Fruit fly (Drosophila melanogaster) whole organism, embryonic: ENCODE data around the gene CG17097.
A peak's percentile ranks its signal among the peaks of the same experiment; 100 is the strongest.

Experiments used
- Awh ChIP-seq: fragments of 200-800 bp; sonication (Bioruptor generic); IDR thresholded peaks from 2 replicates; pipeline ENCODE4, ENCODE4 v1.3.6; 2022; ENCODE audit warnings: missing biosample characterization, missing genetic modification characterization
- B-H2 ChIP-seq: fragments of 200-800 bp; sonication (Bioruptor generic); optimal IDR thresholded peaks from 2 replicates; lab custom pipeline; 2018; ENCODE audit warnings: missing biosample characterization, mild to moderate bottlenecking, missing genetic modification characterization
- CG11504 ChIP-seq: fragments of 200-800 bp; sonication (Bioruptor generic); optimal IDR thresholded peaks from 3 replicates; lab custom pipeline; 2019; ENCODE audit warnings: missing biosample characterization, mild to moderate bottlenecking, missing genetic modification characterization, moderate library complexity
- CG11560 ChIP-seq: fragments of 200-800 bp; sonication (Bioruptor generic); IDR thresholded peaks from 3 replicates; pipeline ENCODE4 v1.3.6; 2022; ENCODE audit warnings: missing biosample characterization, missing genetic modification characterization
- CG12769 ChIP-seq: fragments of 200-800 bp; sonication (Bioruptor generic); optimal IDR thresholded peaks from 2 replicates; lab custom pipeline; 2019; ENCODE audit warnings: missing biosample characterization, mild to moderate bottlenecking, missing genetic modification characterization, moderate library complexity
- CG13894 ChIP-seq: fragments of 200-800 bp; sonication (Bioruptor generic); optimal IDR thresholded peaks from 3 replicates; lab custom pipeline; 2018; ENCODE audit warnings: missing biosample characterization, mild to moderate bottlenecking, missing genetic modification characterization, moderate library complexity
- CG15514 ChIP-seq: fragments of 200-800 bp; sonication (Bioruptor generic); optimal IDR thresholded peaks from 3 replicates; lab custom pipeline; 2017; ENCODE audit warnings: missing biosample characterization, missing genetic modification characterization, mild to moderate bottlenecking, moderate library complexity, missing genetic modification reagents
- CG18011 ChIP-seq: fragments of 200-800 bp; sonication (Bioruptor generic); optimal IDR thresholded peaks from 2 replicates; lab custom pipeline; 2017; ENCODE audit warnings: missing biosample characterization, missing genetic modification characterization, mild to moderate bottlenecking, moderate library complexity, missing genotype
- CG2120 ChIP-seq: fragments of 200-800 bp; sonication (Bioruptor generic); optimal IDR thresholded peaks from 3 replicates; lab custom pipeline; 2016; ENCODE audit warnings: missing biosample characterization, missing genetic modification characterization
- CG3281 ChIP-seq: fragments of 200-800 bp; sonication (Bioruptor generic); optimal IDR thresholded peaks from 3 replicates; lab custom pipeline; 2017; ENCODE audit warnings: missing biosample characterization, mild to moderate bottlenecking, missing genetic modification characterization
- CG4617 ChIP-seq: fragments of 200-800 bp; sonication (Bioruptor generic); optimal IDR thresholded peaks from 3 replicates; lab custom pipeline; 2016; ENCODE audit warnings: missing biosample characterization, missing genetic modification characterization, borderline replicate concordance
- CG6689 ChIP-seq: fragments of 200-800 bp; sonication (Bioruptor generic); IDR thresholded peaks from 2 replicates; pipeline ENCODE4 v1.3.6; 2022; ENCODE audit warnings: missing biosample characterization, missing genetic modification characterization
- CG7357 ChIP-seq: fragments of 200-800 bp; sonication (Bioruptor generic); IDR thresholded peaks from 3 replicates; pipeline ENCODE4 v1.3.6; 2022; ENCODE audit warnings: missing biosample characterization, missing genetic modification characterization
- CG9437 ChIP-seq: fragments of 200-800 bp; sonication (Bioruptor generic); optimal IDR thresholded peaks from 2 replicates; lab custom pipeline; 2018; ENCODE audit warnings: missing biosample characterization, mild to moderate bottlenecking, missing genetic modification characterization
- CG9932 ChIP-seq: fragments of 200-800 bp; sonication (Bioruptor generic); IDR thresholded peaks from 2 replicates; pipeline ENCODE4 v1.3.6; 2022; ENCODE audit warnings: missing biosample characterization, missing genetic modification characterization
- D19A ChIP-seq: fragments of 200-800 bp; optimal IDR thresholded peaks from 3 replicates; lab custom pipeline; 2019; ENCODE audit warnings: missing biosample characterization, mild to moderate bottlenecking, missing genetic modification characterization, moderate library complexity
- Dbx ChIP-seq: fragments of 200-800 bp; sonication (Bioruptor generic); IDR thresholded peaks from 3 replicates; pipeline ENCODE4 v1.3.6; 2022; ENCODE audit warnings: missing biosample characterization, missing genetic modification characterization
- Hand ChIP-seq: fragments of 200-800 bp; sonication (Bioruptor generic); optimal IDR thresholded peaks from 2 replicates; lab custom pipeline; 2017; ENCODE audit warnings: mild to moderate bottlenecking, missing biosample characterization, missing genetic modification reagents, missing genetic modification characterization
- Sry-β ChIP-seq: fragments of 200-800 bp; sonication (Bioruptor generic); optimal IDR thresholded peaks from 2 replicates; lab custom pipeline; 2018; ENCODE audit warnings: missing biosample characterization, mild to moderate bottlenecking, missing genetic modification characterization, moderate library complexity
- ab ChIP-seq: fragments of 200-800 bp; sonication (Bioruptor generic); optimal IDR thresholded peaks from 2 replicates; lab custom pipeline; 2016; ENCODE audit warnings: missing biosample characterization, missing genetic modification characterization
- abd-A ChIP-seq: fragments of 200-800 bp; sonication (Bioruptor generic); optimal IDR thresholded peaks from 3 replicates; lab custom pipeline; 2019; ENCODE audit warnings: missing biosample characterization, mild to moderate bottlenecking, missing genetic modification characterization, moderate library complexity
- ap ChIP-seq: fragments of 200-800 bp; sonication (Bioruptor generic); IDR thresholded peaks from 2 replicates; pipeline ENCODE4 v1.3.6; 2022; ENCODE audit warnings: missing biosample characterization, missing genetic modification characterization
- gem ChIP-seq: fragments of 200-800 bp; sonication (Bioruptor generic); optimal IDR thresholded peaks from 2 replicates; lab custom pipeline; 2019; ENCODE audit warnings: missing biosample characterization, mild to moderate bottlenecking, missing genetic modification characterization, moderate library complexity
- grau ChIP-seq: fragments of 200-800 bp; optimal IDR thresholded peaks from 3 replicates; lab custom pipeline; 2019; ENCODE audit warnings: missing biosample characterization, mild to moderate bottlenecking, missing genetic modification characterization, moderate library complexity
- her ChIP-seq: fragments of 200-800 bp; sonication (Bioruptor generic); optimal IDR thresholded peaks from 2 replicates; lab custom pipeline; 2016; ENCODE audit warnings: missing biosample characterization, missing genetic modification characterization
- ind ChIP-seq: fragments of 200-800 bp; sonication (Bioruptor generic); optimal IDR thresholded peaks from 3 replicates; lab custom pipeline; 2016; ENCODE audit warnings: missing biosample characterization, missing genetic modification characterization
- kni ChIP-seq: fragments of 200-800 bp; sonication (Bioruptor generic); optimal IDR thresholded peaks from 3 replicates; lab custom pipeline; 2017; ENCODE audit warnings: mild to moderate bottlenecking, missing biosample characterization, missing genetic modification reagents, missing genetic modification characterization
- lab ChIP-seq: fragments of 200-800 bp; sonication (Bioruptor generic); optimal IDR thresholded peaks from 3 replicates; lab custom pipeline; 2017; ENCODE audit warnings: missing biosample characterization, missing genetic modification characterization, mild to moderate bottlenecking, moderate library complexity, missing genetic modification reagents
- lmd ChIP-seq: fragments of 200-800 bp; sonication (Bioruptor generic); IDR thresholded peaks from 2 replicates; pipeline ENCODE4 v1.3.6; 2022; ENCODE audit warnings: missing biosample characterization, missing genetic modification characterization
- prd ChIP-seq, 3 experiments: fragments of >200 bp in 2 of 3; fragments of 200-800 bp in 1 of 3; sonication (Bioruptor generic) in 1 of 3; optimal IDR thresholded peaks in 2 of 3; IDR thresholded peaks in 1 of 3; 2 replicates in 2 of 3; 3 replicates in 1 of 3; pipeline versions ENCODE4 v1.3.6 to Lab custom; 2017 to 2022; ENCODE audit warnings: missing biosample characterization in 1 of 3, missing genetic modification characterization in 1 of 3
- rib ChIP-seq: fragments of 200-800 bp; sonication (Bioruptor generic); IDR thresholded peaks from 2 replicates; pipeline ENCODE4 v1.3.6; 2022; ENCODE audit warnings: missing biosample characterization, missing genetic modification characterization
- row ChIP-seq: fragments of 200-800 bp; sonication (Bioruptor generic); IDR thresholded peaks from 3 replicates; pipeline ENCODE4 v1.3.6; 2022; ENCODE audit warnings: missing biosample characterization, missing genetic modification characterization
- scrt ChIP-seq: fragments of 200-800 bp; sonication (Bioruptor generic); optimal IDR thresholded peaks from 2 replicates; lab custom pipeline; 2018; ENCODE audit warnings: missing biosample characterization, mild to moderate bottlenecking, missing genetic modification characterization, moderate library complexity
- sens ChIP-seq: fragments of 200-800 bp; sonication (Bioruptor generic); peaks from one replicate; lab custom pipeline; 2016; ENCODE audit warnings: missing biosample characterization, missing genetic modification characterization
- tll ChIP-seq, 2 experiments: fragments of 200-800 bp in 1 of 2; fragments of >200 bp in 1 of 2; sonication (Bioruptor generic) in 1 of 2; optimal IDR thresholded peaks; 2 replicates each; lab custom pipeline; 2017 to 2019; ENCODE audit warnings: missing biosample characterization in 2 of 2, missing genetic modification characterization in 2 of 2, mild to moderate bottlenecking in 1 of 2, moderate library complexity in 1 of 2
- trem ChIP-seq: fragments of 200-800 bp; optimal IDR thresholded peaks from 3 replicates; lab custom pipeline; 2019; ENCODE audit warnings: missing biosample characterization, mild to moderate bottlenecking, missing genetic modification characterization, moderate library complexity
- vnd ChIP-seq: fragments of 200-800 bp; sonication (Bioruptor generic); IDR thresholded peaks from 3 replicates; pipeline ENCODE4 v1.3.6; 2022; ENCODE audit warnings: missing biosample characterization, missing genetic modification characterization; ENCODE audit not compliant: partially characterized antibody
- vvl ChIP-seq: fragments of 200-800 bp; sonication (Bioruptor generic); IDR thresholded peaks from 2 replicates; pipeline ENCODE4 v1.3.6; 2022; ENCODE audit warnings: missing biosample characterization, missing genetic modification characterization
- zfh1 ChIP-seq: fragments of 200-800 bp; sonication (Bioruptor generic); IDR thresholded peaks from 3 replicates; pipeline ENCODE4 v1.3.6; 2022; ENCODE audit warnings: missing biosample characterization, missing genetic modification characterization

Gene CG17097

dm6 chr2L:10685666-10686065 is 39.5 kb downstream of the CG17097 start (continued):
- TF ChIP-seq lmd (peak; percentile 14; the same call in 1 of the 2 replicates), trem (no peak), CG3281 (GFP tag; lab: Kevin White, UChicago) (no peak), gem (tag; lab: Kevin White, UChicago) (peak; percentile 30), CG9437 (GFP tag; lab: Kevin White, UChicago) (peak; percentile 23), CG11504 (tag; lab: Kevin White, UChicago) (peak; percentile 47), CG7357 (GFP tag; lab: Robert Waterston, UW) (no peak), sens (peak; percentile 65), rib (GFP tag; lab: Robert Waterston, UW) (no peak), D19A (tag; lab: Kevin White, UChicago) (peak; percentile 60), ab (GFP tag; lab: Kevin White, UChicago) (no peak), CG6689 (GFP tag; lab: Robert Waterston, UW) (no peak), her (GFP tag; lab: Kevin White, UChicago) (no peak), CG18011 (GFP tag; lab: Kevin White, UChicago) (peak; percentile 95), grau (tag; lab: Kevin White, UChicago) (peak; percentile 18), CG13894 (peak; percentile 74), CG9932 (peak; percentile 67), prd (optimal IDR thresholded peaks at IDR 0.05; lab: Kevin White, UChicago) (no peak), prd (GFP tag; IDR thresholded peaks at IDR 0.05; lab: Robert Waterston, UW) (0 out of 3 replicates have a peak, but pooled peaks have one; percentile 13), ind (GFP tag; lab: Kevin White, UChicago) (peak; percentile 20), vnd (GFP tag; lab: Robert Waterston, UW) (0 out of 3 replicates have a peak, but pooled peaks have one; percentile 29), B-H2 (GFP tag; lab: Kevin White, UChicago) (no peak), scrt (GFP tag; lab: Kevin White, UChicago) (no peak), ap (GFP tag; lab: Robert Waterston, UW) (no peak), Dbx (GFP tag; lab: Robert Waterston, UW) (0 out of 3 replicates have a peak, but pooled peaks have one; percentile 15), CG2120 (peak; percentile 40)

- TF ChIP-seq row (GFP tag; lab: Robert Waterston, UW) (0 out of 3 replicates have a peak, but pooled peaks have one; percentile 19), CG12769 (tag; lab: Kevin White, UChicago) (peak; percentile 71), lab (GFP tag; lab: Kevin White, UChicago) (no peak), Sry-β (peak; percentile 43), CG11560 (tag; lab: Robert Waterston, UW) (no peak), CG4617 (GFP tag; lab: Kevin White, UChicago) (no peak), zfh1 (0 out of 3 replicates have a peak, but pooled peaks have one; percentile 2), vvl (GFP tag; lab: Robert Waterston, UW) (peak; percentile 21; the same call in 1 of the 2 replicates), CG15514 (GFP tag; lab: Kevin White, UChicago) (peak; percentile 95), abd-A (peak; percentile 71), CG13894 (peak; percentile 72), kni (GFP tag; lab: Kevin White, UChicago) (peak; percentile 33), tll (GFP tag; optimal IDR thresholded peaks at IDR 0.05; lab: Kevin White, UChicago) (no peak), Hand (GFP tag; lab: Kevin White, UChicago) (no peak), Awh (GFP tag; lab: Robert Waterston, UW) (peak; percentile 90)
These were observed 41.0 kb downstream of the CG17097 start, which contains the start of gene CG7296 for dm6 chr2L:10687009-10687793. Gene CG7296, minus strand, starts transcription at chr2L:10687066.
